Worm (Caenorhabditis elegans) whole organism, L4/young adult: ENCODE results near the gene rei-2.
A peak's percentile ranks its signal among the peaks of the same experiment; 100 is the strongest.

Experiments used
- W03F9.2 ChIP-seq: fragments of 150-350 bp; optimal IDR thresholded peaks from 2 replicates; lab custom pipeline; 2014; ENCODE audit warnings: missing biosample characterization, missing genetic modification characterization
- dao-5 ChIP-seq: sonication (generic microtip); optimal IDR thresholded peaks from 2 replicates; lab custom pipeline; 2016; ENCODE audit warnings: missing genotype, missing genetic modification characterization, moderate library complexity, missing compliant biosample characterization
- him-1 ChIP-seq: sonication (generic microtip); optimal IDR thresholded peaks from 2 replicates; lab custom pipeline; 2016; ENCODE audit warnings: missing genotype, missing genetic modification reagents, missing genetic modification characterization, missing compliant biosample characterization

rei-2 gene

DNA sequence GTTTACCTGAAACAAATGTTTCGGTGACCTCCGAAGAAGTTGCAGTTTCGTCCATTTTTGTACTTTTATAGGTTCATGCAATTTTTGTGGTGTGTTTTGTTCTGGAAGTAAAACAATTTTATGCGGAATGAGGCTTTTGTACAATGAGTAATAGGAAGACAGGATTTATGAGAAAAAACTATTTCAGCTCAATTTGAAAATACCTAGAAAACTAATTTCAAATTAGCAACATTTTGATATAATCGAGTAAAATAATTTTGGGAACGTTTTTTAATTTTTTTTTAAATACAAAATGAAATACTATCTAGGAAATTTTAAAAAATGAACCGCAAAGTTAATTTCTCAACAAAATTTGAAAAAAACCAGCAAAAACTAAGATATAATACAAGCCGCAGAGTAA, at the start of gene rei-2:
Gene rei-2 (minus strand): TSS at position 101 of the 400 bp plus-strand sequence.
- no peak for TF ChIP-seq W03F9.2 (tag; lab: Kevin White, UChicago)
- no peak for TF ChIP-seq him-1 (tag; lab: Kevin White, UChicago)
- TF ChIP-seq dao-5 (tag; lab: Kevin White, UChicago) = no peak

DNA sequence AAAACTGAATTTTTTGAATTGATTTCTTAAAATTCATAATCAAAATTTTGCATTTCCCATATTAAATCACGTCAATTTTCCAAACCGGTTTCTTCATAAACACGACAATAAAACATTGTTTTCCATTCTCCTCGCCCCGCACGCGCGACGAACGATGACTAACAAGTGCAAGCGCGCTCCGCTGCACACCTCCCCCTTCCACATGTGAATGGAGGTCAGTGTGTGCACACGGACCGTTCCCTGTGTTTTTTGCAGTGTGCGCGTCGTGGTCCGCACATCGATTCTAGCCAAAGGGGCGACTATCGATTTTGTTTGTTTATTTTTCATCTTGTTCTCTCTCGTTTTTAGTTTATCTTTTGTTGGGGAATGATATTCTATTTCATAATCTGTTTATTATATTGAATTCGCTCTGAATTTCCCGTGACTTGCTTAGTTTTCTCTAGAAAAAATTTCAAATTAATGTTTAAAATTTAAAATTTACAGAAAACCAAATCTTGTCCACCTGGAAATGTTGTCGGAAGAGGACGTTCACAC, 40.6 kb upstream of the rei-2 start, which contains the start of gene snx-1:
Gene snx-1 (plus strand): TSS at position 484 of the 534 bp plus-strand sequence.
- TF ChIP-seq him-1 (tag; lab: Kevin White, UChicago) = no peak
- TF ChIP-seq dao-5 (tag; lab: Kevin White, UChicago) = no peak
- peak; percentile 5 for TF ChIP-seq W03F9.2 (tag; lab: Kevin White, UChicago)

DNA sequence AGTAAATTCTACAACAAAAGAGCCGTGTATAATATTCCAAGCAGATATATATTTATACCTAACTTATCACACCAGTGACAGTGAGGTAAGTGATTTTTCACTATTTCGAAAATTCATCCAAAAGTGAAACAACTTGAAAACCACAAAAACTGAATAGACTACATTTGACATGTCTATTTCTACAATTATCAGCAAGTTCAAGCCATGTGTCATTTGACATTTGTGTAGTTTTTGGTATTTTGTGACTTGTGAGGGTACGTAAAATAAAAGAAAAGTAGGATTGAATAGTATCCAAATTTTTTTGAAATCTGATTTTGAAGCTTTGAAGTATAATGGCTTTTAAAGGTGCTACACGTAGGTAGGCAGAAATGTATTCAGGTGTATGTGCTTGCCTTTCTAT, 38.3 kb upstream of the rei-2 start:
- TF ChIP-seq dao-5 (tag; lab: Kevin White, UChicago) = no peak

DNA sequence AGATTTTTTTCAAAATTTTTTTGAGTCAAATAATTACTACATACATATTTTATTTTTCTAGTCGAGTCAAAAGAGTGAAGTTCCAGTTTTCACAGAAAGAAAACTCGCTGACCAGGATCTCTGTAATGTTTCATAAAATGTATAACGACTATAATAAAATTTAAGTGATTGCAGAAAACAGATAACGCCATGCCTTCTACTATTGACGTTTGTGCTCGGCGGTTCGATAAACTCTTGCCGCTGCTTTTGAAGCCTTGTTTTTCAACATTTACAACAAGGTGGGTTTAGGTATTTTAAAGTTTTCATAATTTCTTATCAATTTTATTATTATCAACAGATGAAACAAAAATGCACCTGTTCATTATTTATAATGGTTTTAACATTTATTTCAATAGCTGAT, 37.5 kb upstream of the rei-2 start, which contains the start of gene lmp-2:
Gene lmp-2 (plus strand): TSS at position 190 of the 400 bp plus-strand sequence.
- TF ChIP-seq dao-5 (tag; lab: Kevin White, UChicago) = no peak
- TF ChIP-seq W03F9.2 (tag; lab: Kevin White, UChicago) = no peak
- no peak for TF ChIP-seq him-1 (tag; lab: Kevin White, UChicago)

DNA sequence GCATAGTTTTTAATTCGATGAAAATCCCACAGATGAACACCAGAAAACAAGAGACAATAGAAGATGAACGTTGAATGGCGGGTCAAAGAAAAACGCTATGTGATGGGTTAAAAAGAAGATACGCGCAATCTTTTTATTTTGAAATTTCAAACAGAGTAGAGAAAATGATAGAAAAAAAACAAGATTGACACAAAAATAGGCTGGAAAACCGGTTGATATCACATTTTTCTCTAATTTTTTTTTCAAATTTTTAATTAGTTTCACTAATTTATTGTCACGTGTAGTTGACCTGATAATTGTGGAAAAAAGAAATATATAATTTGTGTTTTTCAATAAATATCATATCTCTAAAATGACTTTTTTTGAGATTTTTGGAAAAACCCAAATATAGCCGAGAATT, 36.2 kb upstream of the rei-2 start, which contains the start of gene C05D9.9:
Gene C05D9.9 (minus strand): TSS at position 101 of the 400 bp plus-strand sequence.
- no peak for TF ChIP-seq him-1 (tag; lab: Kevin White, UChicago)
- TF ChIP-seq W03F9.2 (tag; lab: Kevin White, UChicago) = no peak
- no peak for TF ChIP-seq dao-5 (tag; lab: Kevin White, UChicago)

DNA sequence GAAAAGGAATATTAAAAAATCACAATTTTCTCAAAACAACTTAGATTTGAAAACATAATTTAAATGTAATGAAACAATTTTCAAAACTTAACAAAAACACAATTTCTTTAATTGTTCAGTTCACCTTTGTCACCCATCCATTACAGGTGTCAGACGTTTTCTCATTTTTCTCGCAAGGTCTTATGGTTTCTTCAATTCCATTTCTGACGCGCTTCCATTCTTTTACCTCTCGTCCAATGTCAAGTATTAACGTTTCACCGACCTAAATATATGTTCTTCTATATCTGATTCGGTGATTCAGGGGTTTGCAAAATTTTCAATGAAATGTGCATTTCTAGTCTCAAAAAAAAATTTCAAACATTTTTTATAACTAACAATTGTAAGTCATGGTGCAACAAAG, 35.5 kb upstream of the rei-2 start:
- no peak for TF ChIP-seq him-1 (tag; lab: Kevin White, UChicago)
- TF ChIP-seq dao-5 (tag; lab: Kevin White, UChicago) = no peak
- TF ChIP-seq W03F9.2 (tag; lab: Kevin White, UChicago) = no peak

DNA sequence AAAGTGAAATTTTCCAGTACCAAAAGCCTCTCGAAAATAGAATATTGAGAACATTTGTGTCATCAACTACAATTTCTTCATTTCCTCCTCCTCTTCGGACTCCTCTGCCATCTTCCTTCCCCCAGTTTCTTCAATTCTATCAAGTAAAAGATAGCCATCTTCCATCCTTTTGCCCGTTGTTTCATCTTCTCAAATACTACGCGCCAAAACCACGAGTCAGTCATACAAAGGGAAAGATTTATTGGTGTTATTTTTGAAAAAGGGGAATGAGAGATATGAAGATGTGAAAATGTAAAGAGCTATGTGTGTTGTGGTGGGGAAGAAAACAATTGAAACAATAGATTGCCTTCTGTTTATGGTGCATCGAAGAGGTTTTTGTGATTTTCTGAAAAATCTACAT, 34.2 kb upstream of the rei-2 start:
- TF ChIP-seq dao-5 (tag; lab: Kevin White, UChicago) = no peak
- TF ChIP-seq him-1 (tag; lab: Kevin White, UChicago) = no peak
- TF ChIP-seq W03F9.2 (tag; lab: Kevin White, UChicago) = no peak

DNA sequence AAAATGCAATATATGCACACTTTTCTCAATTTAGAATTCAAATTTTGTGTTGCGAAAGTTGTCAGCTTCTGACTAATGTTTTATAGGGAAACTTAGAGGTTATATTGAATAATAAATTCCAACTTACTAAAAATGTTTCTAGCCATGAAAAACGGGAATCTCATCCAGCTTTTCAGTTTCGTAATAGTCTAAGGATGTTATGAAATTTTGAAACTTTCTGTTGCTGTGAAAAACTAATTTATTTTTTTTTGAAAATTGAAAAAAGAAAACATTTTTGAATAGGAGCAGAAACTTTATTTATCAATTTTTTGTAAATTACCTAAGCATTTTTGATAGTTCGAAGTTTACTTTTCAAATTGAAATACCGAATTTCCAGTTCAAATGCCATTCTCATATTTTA, 33.6 kb upstream of the rei-2 start:
- TF ChIP-seq dao-5 (tag; lab: Kevin White, UChicago) (no peak), W03F9.2 (tag; lab: Kevin White, UChicago) (no peak), him-1 (tag; lab: Kevin White, UChicago) (no peak)

DNA sequence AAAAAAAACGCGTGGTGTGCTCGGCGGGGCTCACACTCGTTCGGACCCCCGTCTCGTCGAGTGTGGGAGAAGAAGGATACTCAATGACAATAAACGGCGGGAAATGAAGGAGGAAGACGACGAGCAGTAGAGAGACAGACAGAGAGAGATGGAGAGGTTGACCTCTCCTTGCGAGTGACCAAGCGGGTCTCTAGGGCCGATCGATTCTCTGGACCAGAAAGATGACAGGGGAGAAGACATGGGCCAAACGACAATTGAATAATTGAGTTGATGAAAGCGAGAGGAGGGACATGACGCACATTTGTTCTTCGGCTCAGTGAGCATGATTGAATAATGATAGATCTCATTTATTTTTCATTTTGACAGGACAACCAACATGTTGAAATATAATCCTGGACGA, 32.4 kb upstream of the rei-2 start:
- TF ChIP-seq W03F9.2 (tag; lab: Kevin White, UChicago) (no peak), dao-5 (tag; lab: Kevin White, UChicago) (no peak), him-1 (tag; lab: Kevin White, UChicago) (no peak)

DNA sequence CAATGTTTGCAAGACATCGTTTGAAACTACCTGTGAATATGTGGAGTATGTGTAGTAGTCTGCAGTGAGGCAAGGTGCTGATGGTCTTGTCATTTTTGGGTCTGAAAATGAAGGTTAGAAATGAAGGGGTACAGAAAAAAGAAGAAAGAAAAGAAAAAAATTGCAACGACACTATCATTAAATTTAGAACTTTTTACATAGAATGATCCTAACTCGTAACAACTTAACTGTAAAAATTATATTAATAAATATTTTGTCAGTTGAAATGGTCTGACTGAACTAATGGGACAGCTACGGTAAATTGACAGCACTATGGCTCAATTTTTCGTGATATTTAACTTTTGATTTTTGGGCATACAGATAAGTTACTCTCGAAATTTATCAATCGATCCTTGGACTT, 31.4 kb upstream of the rei-2 start, which contains the start of gene C05D9.7:
Gene C05D9.7 (minus strand): TSS at position 101 of the 400 bp plus-strand sequence.
- TF ChIP-seq him-1 (tag; lab: Kevin White, UChicago) (no peak), dao-5 (tag; lab: Kevin White, UChicago) (no peak), W03F9.2 (tag; lab: Kevin White, UChicago) (no peak)

DNA sequence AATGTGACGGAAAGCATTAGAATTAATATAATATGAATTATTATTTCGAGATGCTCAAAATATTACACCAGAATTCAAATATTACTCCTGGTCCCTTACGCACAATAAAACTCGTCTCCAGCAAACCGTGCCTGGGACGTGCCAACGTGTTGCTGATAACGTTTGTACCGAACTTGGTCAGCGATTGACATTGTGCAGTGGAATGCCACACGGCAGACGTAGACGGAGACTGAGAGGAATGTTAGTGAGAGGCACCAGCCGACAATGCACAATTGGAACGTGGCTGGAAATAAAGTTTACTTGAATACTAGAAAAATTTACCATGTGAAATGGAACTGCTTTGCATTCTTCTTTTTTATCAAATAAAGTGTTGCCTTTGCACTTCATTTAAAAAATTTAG, 29.3 kb upstream of the rei-2 start:
- TF ChIP-seq him-1 (tag; lab: Kevin White, UChicago) (no peak), W03F9.2 (tag; lab: Kevin White, UChicago) (no peak), dao-5 (tag; lab: Kevin White, UChicago) (no peak)

DNA sequence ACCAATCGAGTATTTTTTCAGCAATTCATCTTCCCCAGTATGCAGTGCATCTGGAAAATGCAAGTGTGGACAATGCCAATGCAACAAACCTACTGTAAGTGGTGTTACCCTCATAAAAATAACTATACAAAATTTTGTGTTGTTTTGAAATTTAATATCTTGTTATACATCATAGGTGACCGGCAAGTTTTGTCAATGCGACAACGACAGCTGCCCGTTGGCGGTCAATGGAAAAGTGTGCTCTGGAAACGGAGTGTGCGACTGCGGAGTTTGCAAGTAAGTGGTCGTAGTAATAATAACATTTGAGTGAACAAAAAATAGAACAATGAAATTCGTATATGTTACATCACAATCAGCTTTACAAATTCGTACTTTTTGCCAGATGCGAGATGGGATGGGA, 27.3 kb upstream of the rei-2 start:
- no peak for TF ChIP-seq W03F9.2 (tag; lab: Kevin White, UChicago)
- TF ChIP-seq him-1 (tag; lab: Kevin White, UChicago) = no peak
- TF ChIP-seq dao-5 (tag; lab: Kevin White, UChicago) = no peak

DNA sequence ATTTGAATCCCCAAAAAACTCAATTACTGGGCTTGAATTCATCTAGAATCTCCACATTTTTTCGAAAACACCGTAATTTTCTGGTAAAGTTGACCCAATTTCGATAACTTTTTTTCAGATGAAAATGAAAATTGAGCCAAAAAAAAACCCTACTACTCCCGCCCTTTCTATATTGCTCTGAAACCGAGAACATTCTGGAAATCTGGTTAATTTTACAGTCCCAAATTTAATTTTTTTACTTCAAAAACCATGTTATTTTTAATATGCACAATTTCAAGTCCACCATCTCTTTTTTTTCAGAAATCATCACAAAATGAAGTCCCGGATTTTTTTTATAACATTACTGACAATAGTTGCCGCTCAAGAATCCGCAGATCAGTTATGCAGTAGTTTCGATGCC, 23.7 kb upstream of the rei-2 start, which contains the start of gene C05D9.3:
Gene C05D9.3 (plus strand): TSS at position 301 of the 400 bp plus-strand sequence.
- TF ChIP-seq W03F9.2 (tag; lab: Kevin White, UChicago) (no peak), him-1 (tag; lab: Kevin White, UChicago) (no peak), dao-5 (tag; lab: Kevin White, UChicago) (no peak)

DNA sequence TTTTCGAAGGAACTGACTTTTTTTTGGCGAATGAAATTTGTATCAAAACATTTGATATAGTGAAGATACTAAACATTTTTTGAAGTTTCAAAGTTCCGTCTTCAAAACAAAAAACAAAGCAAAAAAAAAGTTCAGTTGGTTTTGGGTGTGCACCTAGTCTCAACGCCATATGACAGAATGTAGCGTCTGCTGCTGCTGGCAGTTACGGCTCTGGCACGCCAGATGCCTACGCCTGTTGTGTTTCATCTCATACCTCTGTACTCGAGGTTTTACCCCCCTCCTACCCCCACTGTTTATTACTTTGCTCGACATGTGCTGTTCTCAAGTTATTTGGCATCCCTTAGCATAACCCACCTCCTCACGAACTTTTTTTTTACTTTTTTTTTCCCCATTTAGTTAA, 22.8 kb upstream of the rei-2 start:
- TF ChIP-seq him-1 (tag; lab: Kevin White, UChicago) (no peak), dao-5 (tag; lab: Kevin White, UChicago) (no peak), W03F9.2 (tag; lab: Kevin White, UChicago) (no peak)
